Worm (Caenorhabditis elegans) whole organism, L3 larva: ENCODE measurements around the gene ndus-8.

Experiments used
- ZK546.5 ChIP-seq: sonication (generic microtip); optimal IDR thresholded peaks from 2 replicates; lab custom pipeline; 2017; ENCODE audit warnings: missing biosample characterization, missing genetic modification characterization
- aly-2 ChIP-seq: fragments of 150-350 bp; optimal IDR thresholded peaks from 2 replicates; lab custom pipeline; 2014; ENCODE audit warnings: missing biosample characterization, missing genetic modification characterization
- ceh-28 ChIP-seq: fragments of 150-350 bp; optimal IDR thresholded peaks from 2 replicates; lab custom pipeline; 2014; ENCODE audit warnings: missing biosample characterization, missing genetic modification reagents, missing genetic modification characterization
- ceh-9 ChIP-seq: sonication (generic microtip); optimal IDR thresholded peaks from 2 replicates; lab custom pipeline; 2018; ENCODE audit warnings: missing biosample characterization, missing genetic modification characterization
- daf-12 ChIP-seq: fragments of 150-350 bp; optimal IDR thresholded peaks from 2 replicates; lab custom pipeline; 2014; ENCODE audit warnings: missing biosample characterization, missing genetic modification reagents, missing genetic modification characterization
- elt-1 ChIP-seq: fragments of 150-350 bp; optimal IDR thresholded peaks from 2 replicates; lab custom pipeline; 2014; ENCODE audit warnings: missing biosample characterization, missing genetic modification characterization
- elt-2 ChIP-seq: sonication (generic microtip); optimal IDR thresholded peaks from 2 replicates; lab custom pipeline; 2016; ENCODE audit warnings: missing genetic modification reagents, mild to moderate bottlenecking, missing genetic modification characterization, missing compliant biosample characterization
- elt-3 ChIP-seq, 3 experiments: fragments of 150-350 bp in 1 of 3; sonication (generic microtip) in 2 of 3; optimal IDR thresholded peaks; 2 replicates in 2 of 3; 4 replicates in 1 of 3; lab custom pipeline; 2014 to 2017; ENCODE audit warnings: missing biosample characterization in 3 of 3, missing genetic modification characterization in 3 of 3
- fkh-10 ChIP-seq: sonication (generic microtip); optimal IDR thresholded peaks from 2 replicates; lab custom pipeline; 2017; ENCODE audit warnings: missing biosample characterization, missing genetic modification reagents, missing genetic modification characterization
- fkh-2 ChIP-seq: fragments of 150-350 bp; optimal IDR thresholded peaks from 2 replicates; lab custom pipeline; 2014; ENCODE audit warnings: missing biosample characterization, missing genetic modification reagents, missing genetic modification characterization
- hmg-11 ChIP-seq: sonication (generic microtip); optimal IDR thresholded peaks from 2 replicates; lab custom pipeline; 2016; ENCODE audit warnings: missing genetic modification characterization, missing compliant biosample characterization
- lin-15B ChIP-seq: fragments of 150-350 bp; optimal IDR thresholded peaks from 2 replicates; lab custom pipeline; 2014; ENCODE audit warnings: missing biosample characterization, missing genetic modification characterization
- lsy-12 ChIP-seq: sonication (generic microtip); optimal IDR thresholded peaks from 2 replicates; lab custom pipeline; 2016; ENCODE audit warnings: mild to moderate bottlenecking, missing genetic modification characterization, missing compliant biosample characterization
- mdl-1 ChIP-seq: fragments of 150-350 bp; optimal IDR thresholded peaks from 2 replicates; lab custom pipeline; 2014; ENCODE audit warnings: missing biosample characterization, missing genetic modification characterization
- mml-1 ChIP-seq: fragments of 150-350 bp; sonication (generic microtip); optimal IDR thresholded peaks from 3 replicates; lab custom pipeline; 2014; ENCODE audit warnings: missing biosample characterization, missing genetic modification characterization
- nfya-1 ChIP-seq: sonication (generic microtip); optimal IDR thresholded peaks from 2 replicates; lab custom pipeline; 2017; ENCODE audit warnings: missing genetic modification characterization, mild to moderate bottlenecking, missing compliant biosample characterization, antibody characterized with exemption, moderate library complexity; ENCODE audit not compliant: insufficient read depth
- nhr-11 ChIP-seq: fragments of 150-350 bp; optimal IDR thresholded peaks from 2 replicates; lab custom pipeline; 2014; ENCODE audit warnings: missing biosample characterization, missing genetic modification characterization
- nhr-23 ChIP-seq: fragments of 150-350 bp; optimal IDR thresholded peaks from 2 replicates; lab custom pipeline; 2014; ENCODE audit warnings: missing biosample characterization, missing genetic modification reagents, missing genetic modification characterization
- nhr-237 ChIP-seq: fragments of 150-350 bp; optimal IDR thresholded peaks from 2 replicates; lab custom pipeline; 2014; ENCODE audit warnings: missing biosample characterization, missing genetic modification characterization
- nhr-25 ChIP-seq: sonication (generic microtip); optimal IDR thresholded peaks from 2 replicates; lab custom pipeline; 2017; ENCODE audit warnings: missing biosample characterization, missing genetic modification characterization
- nhr-67 ChIP-seq: fragments of 150-350 bp; optimal IDR thresholded peaks from 2 replicates; lab custom pipeline; 2014; ENCODE audit warnings: missing biosample characterization, missing genetic modification characterization
- sea-2 ChIP-seq: fragments of 150-350 bp; sonication (generic microtip); optimal IDR thresholded peaks from 4 replicates; lab custom pipeline; 2014; ENCODE audit warnings: missing biosample characterization, missing genetic modification reagents, missing genetic modification characterization
- snpc-4 ChIP-seq: fragments of 150-350 bp; optimal IDR thresholded peaks from 2 replicates; lab custom pipeline; 2014; ENCODE audit warnings: missing biosample characterization, missing genetic modification characterization
- tbx-2 ChIP-seq: sonication (generic microtip); optimal IDR thresholded peaks from 2 replicates; lab custom pipeline; 2016; ENCODE audit warnings: mild to moderate bottlenecking, missing genetic modification characterization, missing compliant biosample characterization
- unc-62 ChIP-seq: fragments of 150-350 bp; sonication (generic microtip); optimal IDR thresholded peaks from 4 replicates; lab custom pipeline; 2014; ENCODE audit warnings: missing biosample characterization, missing genetic modification reagents, missing genetic modification characterization
- zag-1 ChIP-seq: fragments of 150-350 bp; optimal IDR thresholded peaks from 2 replicates; lab custom pipeline; 2014; ENCODE audit warnings: missing biosample characterization, missing genetic modification characterization
- ztf-11 ChIP-seq: fragments of 150-350 bp; optimal IDR thresholded peaks from 2 replicates; lab custom pipeline; 2014; ENCODE audit warnings: missing biosample characterization, missing genetic modification characterization

The ndus-8 gene

DNA sequence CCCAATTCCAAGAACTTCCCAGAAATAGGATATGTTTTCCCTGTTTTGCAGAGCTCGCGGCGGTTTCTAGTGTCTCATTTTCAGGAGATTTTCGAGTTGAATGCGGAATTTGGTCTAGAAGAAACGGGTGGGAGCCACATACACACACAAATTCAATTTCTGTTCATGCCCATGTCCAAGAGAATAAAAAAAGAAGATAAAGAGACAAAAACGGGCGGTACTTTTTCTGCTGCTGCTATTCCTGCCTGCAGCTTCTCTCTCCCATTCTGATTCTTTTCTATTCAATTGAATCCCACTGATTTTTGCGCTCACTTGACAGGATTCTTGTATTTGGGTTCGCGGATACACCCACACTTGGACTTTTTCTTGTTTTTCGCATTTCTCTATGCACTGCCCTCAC is 28.6 kb upstream of the ndus-8 start:
- TF ChIP-seq fkh-10 (peak; percentile 72), ceh-28 (no peak)

DNA sequence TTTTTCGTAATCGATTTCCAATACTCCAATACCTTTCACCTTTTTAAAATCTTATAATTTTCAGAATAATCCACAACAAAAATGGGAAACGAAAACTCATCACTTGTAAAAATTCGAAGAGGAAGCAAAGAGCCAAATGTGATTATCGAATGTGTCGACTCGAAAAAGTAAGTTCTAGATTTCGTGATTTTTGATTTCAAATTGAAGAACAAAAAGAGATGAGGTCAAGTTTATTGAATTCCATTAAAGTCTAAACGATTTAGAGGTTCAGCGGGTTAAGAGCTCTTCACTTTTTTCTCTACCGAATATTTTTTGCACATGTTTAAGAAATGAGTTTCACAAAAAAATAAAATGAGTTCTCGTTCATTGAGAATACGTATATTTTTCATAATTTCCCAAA is 24.9 kb upstream of the ndus-8 start, which contains the start of gene B0361.4:
Gene B0361.4, plus strand, starts transcription at position 61 of the 400 bp plus-strand sequence.
- peak; percentile 93 for TF ChIP-seq fkh-10
- TF ChIP-seq nhr-237 (tag; lab: Kevin White, UChicago), result no peak

DNA sequence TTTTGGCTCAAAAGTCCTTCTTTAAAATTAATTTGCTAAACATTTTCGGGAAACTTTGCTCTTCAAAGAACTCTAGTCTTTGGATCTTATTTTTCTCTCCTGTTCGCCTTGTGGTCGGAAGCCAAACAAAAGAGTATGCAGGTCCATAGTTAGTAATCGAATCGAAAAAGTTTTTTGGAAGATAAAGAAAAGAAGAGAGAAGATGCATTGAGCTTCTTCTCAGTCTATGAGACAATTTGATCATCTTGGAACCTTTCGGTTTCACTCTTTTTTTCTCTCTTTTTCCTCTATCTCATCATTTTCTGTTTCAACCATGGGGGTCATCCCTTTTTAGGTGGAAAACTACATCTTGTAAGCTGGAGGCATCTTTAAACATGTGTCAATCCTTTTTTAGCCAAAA is 19.7 kb upstream of the ndus-8 start:
- no peak for TF ChIP-seq elt-2 (tag; lab: Kevin White, UChicago)
- TF ChIP-seq nfya-1 (tag; lab: Kevin White, UChicago), result peak; percentile 16
- peak; percentile 71 for TF ChIP-seq fkh-10
- TF ChIP-seq ceh-9 (tag; lab: Kevin White, UChicago), result no peak
- TF ChIP-seq snpc-4, result no peak

DNA sequence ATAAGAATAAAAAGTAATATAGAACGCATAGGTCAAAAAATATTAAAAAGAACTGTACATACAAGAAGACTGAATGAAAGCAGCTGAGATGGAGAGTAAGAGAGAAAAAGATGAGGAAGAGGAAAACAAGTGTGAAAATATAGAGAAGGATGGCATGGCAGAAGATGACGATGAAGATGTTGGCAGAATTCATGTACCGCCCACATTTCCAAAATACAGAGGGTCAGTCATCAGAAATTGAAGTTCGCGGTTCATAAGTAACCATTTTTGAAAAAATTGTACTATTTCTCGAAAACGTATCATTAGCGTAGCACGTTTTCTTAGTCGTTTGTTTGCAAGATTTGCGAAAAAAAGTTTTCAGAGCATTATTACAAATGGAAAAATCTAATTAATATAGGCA is 13.7 kb upstream of the ndus-8 start, which contains the start of gene zmp-6:
Gene zmp-6, minus strand, starts transcription at position 101 of the 400 bp plus-strand sequence.
- TF ChIP-seq nfya-1 (tag; lab: Kevin White, UChicago), result no peak
- TF ChIP-seq fkh-2, result no peak
- no peak for TF ChIP-seq mml-1
- TF ChIP-seq ZK546.5, result no peak
- TF ChIP-seq sea-2 (GFP tag; lab: Kevin White, UChicago), result no peak
- TF ChIP-seq tbx-2 (tag; lab: Kevin White, UChicago), result no peak

DNA sequence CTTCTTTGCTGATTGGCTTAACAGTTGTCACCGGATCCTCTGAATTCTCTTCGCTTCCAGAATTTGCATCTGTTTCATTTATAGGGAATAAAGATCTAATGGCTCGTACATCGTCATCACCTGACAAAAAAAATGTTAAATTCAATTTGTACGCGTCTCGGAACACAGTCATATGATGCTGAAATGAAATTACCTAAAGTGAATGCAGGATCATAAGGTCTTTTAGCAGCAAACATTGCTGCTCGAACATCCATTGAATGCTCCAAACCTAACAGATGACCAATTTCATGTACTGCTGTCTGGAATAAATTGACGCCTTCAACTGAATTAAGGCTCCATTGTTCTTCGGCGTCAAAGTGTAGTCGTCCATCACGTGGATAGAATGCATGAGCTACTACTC is 12.4 kb upstream of the ndus-8 start:
- TF ChIP-seq fkh-10, result peak; percentile 81
- TF ChIP-seq sea-2 (GFP tag; lab: Kevin White, UChicago), result no peak

DNA sequence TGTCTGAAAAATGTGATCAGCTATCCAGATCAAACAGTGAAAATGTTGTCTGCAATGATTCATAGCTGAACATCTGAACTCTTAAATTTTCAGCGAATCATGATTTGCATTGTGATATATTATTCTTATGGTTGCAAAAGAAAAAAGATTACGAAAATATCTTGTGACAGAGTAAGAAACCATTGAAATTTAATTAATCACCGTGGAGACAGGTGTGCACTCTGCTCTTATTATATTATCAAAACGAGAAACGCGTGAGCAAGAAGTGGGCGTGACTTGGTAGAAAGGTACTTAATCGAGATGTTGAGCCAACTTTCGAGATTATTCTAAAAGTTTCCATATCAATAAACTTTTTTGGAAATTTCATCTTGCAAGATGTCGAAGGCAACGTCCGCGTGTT is 9.0 kb upstream of the ndus-8 start, which contains the start of gene osm-10:
Gene osm-10, plus strand, starts transcription at position 293 of the 400 bp plus-strand sequence.
- no peak for TF ChIP-seq ztf-11
- TF ChIP-seq mdl-1, result no peak
- TF ChIP-seq elt-3 (tag; optimal IDR thresholded peaks at IDR 0.05; lab: Kevin White, UChicago), result no peak

DNA sequence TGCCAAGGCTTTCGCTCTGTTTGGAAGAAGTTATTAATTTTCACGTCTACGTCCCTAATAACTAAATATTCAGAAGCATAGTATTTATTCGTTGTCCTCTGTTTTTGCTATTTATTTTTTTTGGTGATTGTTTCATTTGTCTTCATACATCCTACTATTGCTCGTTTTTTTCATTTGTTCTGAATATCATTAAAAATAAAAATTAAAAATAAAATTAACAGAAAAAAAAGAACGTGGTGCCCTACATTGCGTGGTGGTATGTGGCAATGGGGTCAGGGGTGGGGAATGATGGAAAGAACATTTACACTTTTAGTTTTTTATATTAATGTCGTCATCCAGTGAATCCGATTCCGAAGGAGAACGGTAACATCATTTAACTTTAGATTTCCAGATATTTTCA is 7.1 kb upstream of the ndus-8 start, which contains the start of gene ztf-31:
Gene ztf-31, plus strand, starts transcription at position 301 of the 400 bp plus-strand sequence.
- TF ChIP-seq tbx-2 (tag; lab: Kevin White, UChicago) (no peak), nhr-25 (no peak), lin-15B (tag; lab: Kevin White, UChicago) (no peak), ceh-9 (tag; lab: Kevin White, UChicago) (no peak), mdl-1 (no peak), zag-1 (no peak), nhr-23 (no peak), aly-2 (tag; lab: Kevin White, UChicago) (no peak), lsy-12 (tag; lab: Kevin White, UChicago) (no peak), nfya-1 (tag; lab: Kevin White, UChicago) (no peak), fkh-10 (no peak), unc-62 (GFP tag; lab: Kevin White, UChicago) (no peak), elt-2 (tag; lab: Kevin White, UChicago) (no peak), nhr-67 (no peak), hmg-11 (tag; lab: Kevin White, UChicago) (no peak), fkh-2 (no peak), nhr-11 (tag; lab: Kevin White, UChicago) (no peak), daf-12 (tag; lab: Kevin White, UChicago) (no peak), sea-2 (GFP tag; lab: Kevin White, UChicago) (no peak), elt-1 (no peak)
- TF ChIP-seq, all 47 proteins: peak for 0

DNA sequence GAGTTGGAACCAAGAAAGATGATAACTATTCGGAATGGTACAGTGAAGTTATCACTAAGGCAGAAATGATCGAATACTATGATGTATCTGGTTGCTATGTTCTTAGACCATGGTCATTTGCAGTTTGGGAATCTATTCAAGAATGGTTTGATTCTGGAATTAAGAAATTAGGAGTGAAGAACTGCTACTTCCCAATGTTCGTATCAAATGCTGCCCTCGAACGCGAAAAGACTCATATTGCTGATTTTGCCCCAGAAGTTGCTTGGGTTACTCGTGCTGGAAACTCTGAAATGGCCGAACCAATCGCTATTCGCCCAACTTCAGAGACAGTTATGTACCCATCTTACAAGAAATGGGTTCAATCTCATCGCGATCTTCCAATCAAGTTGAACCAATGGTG is 5.4 kb upstream of the ndus-8 start:
- no peak for TF ChIP-seq daf-12 (tag; lab: Kevin White, UChicago)
- TF ChIP-seq fkh-2, result no peak
- no peak for TF ChIP-seq lin-15B (tag; lab: Kevin White, UChicago)
- no peak for TF ChIP-seq ceh-28
- no peak for TF ChIP-seq tbx-2 (tag; lab: Kevin White, UChicago)
